Worm (Caenorhabditis elegans): ENCODE measurements around the gene hpr-17.
A peak's percentile ranks its signal among the peaks of the same experiment; 100 is the strongest.

The hpr-17 gene

ce11 chrII:13164062-13164461 is 7.2 kb upstream of the hpr-17 start:
- TF ChIP-seq bed-1 (GFP tag; IDR thresholded peaks at IDR 0.05) (no peak), attf-5 (GFP tag; optimal IDR thresholded peaks at IDR 0.05) (peak; percentile 6), bed-2 (GFP tag; IDR thresholded peaks at IDR 0.05) (no peak), ceh-40 (GFP tag; IDR thresholded peaks at IDR 0.05) (no peak), Y95B8A.8 (GFP tag; IDR thresholded peaks at IDR 0.05) (no peak), snpc-1.3 (tag; optimal IDR thresholded peaks at IDR 0.05; ENCODE audit: insufficient read depth) (no peak), mes-4 (tag; optimal IDR thresholded peaks at IDR 0.05) (no peak)

DNA sequence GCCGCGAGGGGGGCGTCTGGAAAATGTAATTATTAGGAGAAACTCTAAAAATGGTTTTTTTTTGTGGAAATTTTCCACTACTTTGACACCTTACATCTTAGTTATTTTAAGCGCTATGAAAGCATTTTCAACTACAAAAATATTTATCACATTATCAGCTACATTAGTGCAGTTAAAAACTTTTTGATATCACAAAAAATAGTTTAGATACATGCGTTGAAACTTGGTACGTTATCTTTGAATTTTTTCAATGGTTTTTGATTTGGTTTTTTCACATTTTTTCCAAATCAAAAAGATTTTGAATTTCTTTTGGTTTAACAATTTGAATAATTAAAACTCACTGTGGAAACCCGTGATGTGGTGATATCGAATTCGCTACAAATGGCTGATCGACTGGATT is 6.2 kb upstream of the hpr-17 start:
- TF ChIP-seq let-607 (tag; optimal IDR thresholded peaks at IDR 0.05), result no peak
- no peak for TF ChIP-seq egl-44 (GFP tag; IDR thresholded peaks at IDR 0.05)
- no peak for TF ChIP-seq ztf-25 (GFP tag; IDR thresholded peaks at IDR 0.05)
- no peak for TF ChIP-seq aptf-3 (GFP tag; IDR thresholded peaks at IDR 0.05)
- TF ChIP-seq lsy-27 (tag; optimal IDR thresholded peaks at IDR 0.05; ENCODE audit: borderline replicate concordance, insufficient read depth), result no peak
- no peak for TF ChIP-seq ztf-28 (GFP tag; IDR thresholded peaks at IDR 0.05)
- TF ChIP-seq Y79H2A.3 (GFP tag; conservative IDR thresholded peaks at IDR 0.05), result no peak
- no peak for TF ChIP-seq madf-10 (tag; optimal IDR thresholded peaks at IDR 0.05)
- no peak for TF ChIP-seq unc-62 (GFP tag; optimal IDR thresholded peaks at IDR 0.05)
- no peak for TF ChIP-seq B0261.1 (tag; optimal IDR thresholded peaks at IDR 0.05)
- no peak for TF ChIP-seq ceh-40 (GFP tag; IDR thresholded peaks at IDR 0.05)
- TF ChIP-seq K11D2.4 (GFP tag; IDR thresholded peaks at IDR 0.05), result no peak
- no peak for TF ChIP-seq cebp-2 (GFP tag; IDR thresholded peaks at IDR 0.05)
- TF ChIP-seq hrde-1 (tag; optimal IDR thresholded peaks at IDR 0.05; ENCODE audit: borderline replicate concordance), result no peak
- TF ChIP-seq Y53G8AR.9 (GFP tag; conservative IDR thresholded peaks at IDR 0.05), result no peak
- no peak for TF ChIP-seq lir-1 (GFP tag; conservative IDR thresholded peaks at IDR 0.05)
- no peak for TF ChIP-seq bed-1 (GFP tag; IDR thresholded peaks at IDR 0.05)
- TF ChIP-seq aptf-2 (GFP tag; conservative IDR thresholded peaks at IDR 0.05), result no peak

DNA sequence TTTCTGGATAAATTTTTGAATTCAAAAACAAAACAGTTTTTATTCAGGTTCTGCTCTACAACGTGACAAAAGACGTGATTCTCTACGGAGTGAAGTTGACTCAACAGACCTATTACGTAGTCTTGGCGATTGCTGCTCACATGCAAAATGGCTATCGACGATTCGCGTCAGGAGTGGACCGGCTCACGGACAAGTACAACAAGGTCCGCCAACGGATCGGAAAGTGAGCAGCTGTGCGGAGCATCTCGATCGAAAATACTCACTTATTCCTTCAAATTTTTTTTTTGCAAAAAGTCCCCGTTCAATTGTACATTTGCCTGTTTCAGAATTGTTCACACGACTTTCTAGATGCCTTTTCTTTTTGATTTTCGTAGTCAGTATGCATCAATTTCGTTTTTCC is 3.0 kb upstream of the hpr-17 start:
- TF ChIP-seq cebp-1 (GFP tag; IDR thresholded peaks at IDR 0.05) (no peak), cebp-1 (tag; optimal IDR thresholded peaks at IDR 0.05) (peak; percentile 38), F37B4.10 (GFP tag; IDR thresholded peaks at IDR 0.05) (0 out of 2 replicates have a peak, but pooled peaks have one; percentile 49), hlh-12 (tag; optimal IDR thresholded peaks at IDR 0.05) (no peak), hsf-1 (GFP tag; IDR thresholded peaks at IDR 0.05) (no peak), Y95B8A.8 (GFP tag; IDR thresholded peaks at IDR 0.05) (no peak)

DNA sequence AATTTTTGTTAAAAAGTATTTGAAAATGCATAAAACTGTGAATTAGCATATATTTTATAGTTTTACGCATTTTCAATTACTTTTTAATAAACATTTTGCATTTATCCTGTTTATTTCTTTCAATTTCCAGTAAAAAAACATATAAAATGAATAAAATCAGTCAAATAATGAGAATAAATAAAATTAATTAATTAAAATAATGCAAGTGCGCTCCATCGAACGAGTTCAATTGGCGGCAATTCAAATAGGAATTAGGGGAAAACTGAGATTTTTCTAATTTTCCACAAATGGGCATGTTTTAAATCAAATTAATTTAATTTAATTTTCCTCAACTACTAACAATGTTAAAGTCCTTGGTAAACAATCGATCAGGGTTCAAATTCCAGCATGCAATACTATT is 776 bp downstream of the hpr-17 start:
- TF ChIP-seq D2030.7 (GFP tag; IDR thresholded peaks at IDR 0.05) (0 out of 2 replicates have a peak, but pooled peaks have one; percentile 11), nfya-1 (tag; optimal IDR thresholded peaks at IDR 0.05; ENCODE audit: borderline replicate concordance, insufficient read depth) (no peak), ama-1 (optimal IDR thresholded peaks at IDR 0.05) (no peak), ama-1 (GFP tag; optimal IDR thresholded peaks at IDR 0.05) (no peak), hmg-20 (GFP tag; IDR thresholded peaks at IDR 0.05) (no peak), F37B4.10 (GFP tag; IDR thresholded peaks at IDR 0.05) (no peak), hlh-26 (GFP tag; conservative IDR thresholded peaks at IDR 0.05) (no peak), mel-28 (tag; optimal IDR thresholded peaks at IDR 0.05; ENCODE audit: borderline replicate concordance) (no peak), ztf-6 (GFP tag; IDR thresholded peaks at IDR 0.05) (no peak), lin-54 (GFP tag; optimal IDR thresholded peaks at IDR 0.05) (peak; percentile 59), somi-1 (GFP tag; optimal IDR thresholded peaks at IDR 0.05) (no peak), atf-7 (tag; optimal IDR thresholded peaks at IDR 0.05) (no peak), mcd-1 (GFP tag; IDR thresholded peaks at IDR 0.05) (peak; percentile 63), gei-17 (GFP tag; optimal IDR thresholded peaks at IDR 0.05) (no peak), aptf-2 (GFP tag; conservative IDR thresholded peaks at IDR 0.05) (no peak), madf-3 (GFP tag; IDR thresholded peaks at IDR 0.05) (no peak), snpc-1.1 (tag; optimal IDR thresholded peaks at IDR 0.05; ENCODE audit: insufficient read depth) (no peak), F22D6.2 (tag; optimal IDR thresholded peaks at IDR 0.05) (no peak), B0261.1 (tag; optimal IDR thresholded peaks at IDR 0.05) (no peak), zfh-2 (GFP tag; conservative IDR thresholded peaks at IDR 0.05) (no peak)

Data from whole organism, young adult.